Worm (Caenorhabditis elegans): ENCODE measurements around the gene hum-8.

- peak; percentile 96 for TF ChIP-seq W03F9.2 (tag; optimal IDR thresholded peaks at IDR 0.05)
- peak; percentile 69 for TF ChIP-seq dao-5 (tag; optimal IDR thresholded peaks at IDR 0.05)
Observed at ce11 chrIV:390279-390678, 50.1 kb downstream of the hum-8 start, which contains the start of the genes ears-2 and uncp-18.

Data from whole organism, L4/young adult.